Worm (Caenorhabditis elegans) whole organism, L4 larva: ENCODE measurements around the gene R107.5.

Experiments used
- D1046.2 ChIP-seq: fragments of 200-800 bp; sonication (Bioruptor generic); IDR thresholded peaks from 2 replicates; pipeline ENCODE4 v1.3.6; 2022; ENCODE audit warnings: missing genetic modification characterization, missing compliant biosample characterization
- F26F4.8 ChIP-seq: fragments of 200-800 bp; sonication (Bioruptor generic); conservative IDR thresholded peaks from 2 replicates; pipeline ENCODE4 v1.3.6; 2022; ENCODE audit warnings: missing genetic modification characterization, missing compliant biosample characterization
- F44E2.7 ChIP-seq: fragments of 200-800 bp; sonication (Bioruptor generic); IDR thresholded peaks from 2 replicates; pipeline ENCODE4 v2.1.2; 2022; ENCODE audit warnings: missing genetic modification characterization, missing compliant biosample characterization
- F49E8.2 ChIP-seq: sonication (generic microtip); optimal IDR thresholded peaks from 2 replicates; lab custom pipeline; 2016; ENCODE audit warnings: missing compliant biosample characterization, mild to moderate bottlenecking, missing genetic modification characterization, borderline replicate concordance
- R02D3.7 ChIP-seq: fragments of 150-350 bp; sonication (generic microtip); optimal IDR thresholded peaks from 3 replicates; lab custom pipeline; 2014; ENCODE audit warnings: missing biosample characterization, missing genetic modification characterization
- T20F7.1 ChIP-seq: fragments of 200-800 bp; sonication (Bioruptor generic); optimal IDR thresholded peaks from 2 replicates; lab custom pipeline; 2018; ENCODE audit warnings: mild to moderate bottlenecking, missing genetic modification characterization, missing compliant biosample characterization
- Y48G9A.11 ChIP-seq: fragments of 200-800 bp; sonication (Bioruptor generic); IDR thresholded peaks from 2 replicates; pipeline ENCODE4 v1.3.6; 2022; ENCODE audit warnings: missing genetic modification reagents, missing genetic modification characterization, missing compliant biosample characterization
- ZK337.2 ChIP-seq: fragments of 200-800 bp; sonication (Bioruptor generic); IDR thresholded peaks from 2 replicates; pipeline ENCODE4 v1.3.6; 2022; ENCODE audit warnings: missing genetic modification reagents, missing genetic modification characterization, missing compliant biosample characterization
- aha-1 ChIP-seq: fragments of 150-350 bp; peaks from one replicate; lab custom pipeline; 2014; ENCODE audit warnings: missing biosample characterization, missing genetic modification characterization
- aly-2 ChIP-seq: sonication (generic microtip); optimal IDR thresholded peaks from 2 replicates; lab custom pipeline; 2018; ENCODE audit warnings: missing biosample characterization, missing genetic modification characterization
- attf-4 ChIP-seq: sonication (generic microtip); optimal IDR thresholded peaks from 3 replicates; lab custom pipeline; 2017; ENCODE audit warnings: missing biosample characterization, missing genetic modification characterization
- ceh-20 ChIP-seq: fragments of 200-800 bp; sonication (Bioruptor generic); IDR thresholded peaks from 2 replicates; pipeline ENCODE4 v1.3.6; 2022; ENCODE audit warnings: missing genetic modification reagents, missing genetic modification characterization, missing compliant biosample characterization
- ctbp-1 ChIP-seq: fragments of 200-800 bp; sonication (Bioruptor generic); IDR thresholded peaks from 2 replicates; pipeline ENCODE4 v1.3.6; 2022; ENCODE audit warnings: missing genetic modification reagents, missing genetic modification characterization, missing compliant biosample characterization
- daf-12 ChIP-seq: fragments of 150-350 bp; optimal IDR thresholded peaks from 2 replicates; lab custom pipeline; 2014; ENCODE audit warnings: missing biosample characterization, missing genetic modification reagents, missing genetic modification characterization
- daf-19 ChIP-seq: fragments of 200-800 bp; sonication (Bioruptor generic); conservative IDR thresholded peaks from 2 replicates; pipeline ENCODE4 v1.3.6; 2022; ENCODE audit warnings: missing genetic modification characterization, missing compliant biosample characterization
- dmd-6 ChIP-seq: fragments of 200-800 bp; sonication (Bioruptor generic); IDR thresholded peaks from 2 replicates; pipeline ENCODE4 v1.3.6; 2022; ENCODE audit warnings: missing genetic modification reagents, missing genetic modification characterization, missing compliant biosample characterization
- dmd-8 ChIP-seq: fragments of 200-800 bp; sonication (Bioruptor generic); IDR thresholded peaks from 2 replicates; pipeline ENCODE4 v1.3.6; 2022; ENCODE audit warnings: missing genetic modification characterization, missing compliant biosample characterization
- dve-1 ChIP-seq: sonication (generic microtip); optimal IDR thresholded peaks from 2 replicates; lab custom pipeline; 2017; ENCODE audit warnings: antibody characterized with exemption, mild to moderate bottlenecking, missing genetic modification characterization, missing compliant biosample characterization; ENCODE audit not compliant: insufficient read depth
- egl-27 ChIP-seq: sonication (generic microtip); optimal IDR thresholded peaks from 3 replicates; lab custom pipeline; 2017; ENCODE audit warnings: missing biosample characterization, missing genetic modification reagents, missing genetic modification characterization
- fos-1 ChIP-seq: fragments of 150-350 bp; optimal IDR thresholded peaks from 2 replicates; lab custom pipeline; 2014; ENCODE audit warnings: missing biosample characterization, missing genetic modification characterization
- gei-8 ChIP-seq: fragments of 200-800 bp; sonication (Bioruptor generic); optimal IDR thresholded peaks from 2 replicates; lab custom pipeline; 2018; ENCODE audit warnings: mild to moderate bottlenecking, missing genetic modification characterization, missing compliant biosample characterization
- hmg-1.1 ChIP-seq: fragments of 200-800 bp; sonication (Bioruptor generic); IDR thresholded peaks from 2 replicates; pipeline ENCODE4 v1.3.6; 2022; ENCODE audit warnings: missing genetic modification reagents, missing genetic modification characterization, missing compliant biosample characterization
- lin-1 ChIP-seq: fragments of 200-800 bp; sonication (Bioruptor generic); IDR thresholded peaks from 2 replicates; pipeline ENCODE4 v1.3.6; 2022; ENCODE audit warnings: missing genetic modification reagents, missing genetic modification characterization, missing compliant biosample characterization
- lin-13 ChIP-seq: fragments of 150-350 bp; optimal IDR thresholded peaks from 2 replicates; lab custom pipeline; 2014; ENCODE audit warnings: missing biosample characterization, missing genetic modification reagents, missing genetic modification characterization
- lin-29 ChIP-seq: fragments of 200-800 bp; sonication (Bioruptor generic); IDR thresholded peaks from 2 replicates; pipeline ENCODE4 v1.3.6; 2022; ENCODE audit warnings: missing genetic modification reagents, missing genetic modification characterization, missing compliant biosample characterization
- lin-38 ChIP-seq: fragments of 200-800 bp; sonication (Bioruptor generic); IDR thresholded peaks from 2 replicates; pipeline ENCODE4 v1.3.6; 2022; ENCODE audit warnings: missing genetic modification reagents, missing genetic modification characterization, missing compliant biosample characterization
- lin-39 ChIP-seq: fragments of 150-350 bp; optimal IDR thresholded peaks from 2 replicates; lab custom pipeline; 2014; ENCODE audit warnings: missing biosample characterization, missing genetic modification reagents, missing genetic modification characterization
- lir-3 ChIP-seq: sonication (generic microtip); optimal IDR thresholded peaks from 2 replicates; lab custom pipeline; 2016; ENCODE audit warnings: mild to moderate bottlenecking, missing genetic modification characterization, missing compliant biosample characterization
- lsy-2 ChIP-seq, 2 experiments: fragments of 150-350 bp in 1 of 2; sonication (generic microtip) in 1 of 2; optimal IDR thresholded peaks; 2 replicates each; lab custom pipeline; 2014 to 2017; ENCODE audit warnings: missing biosample characterization in 2 of 2, missing genetic modification characterization in 2 of 2
- mep-1 ChIP-seq: fragments of 150-350 bp; sonication (generic microtip); optimal IDR thresholded peaks from 3 replicates; lab custom pipeline; 2014; ENCODE audit warnings: missing biosample characterization, missing genetic modification characterization
- mxl-2 ChIP-seq: fragments of 200-800 bp; sonication (Bioruptor generic); conservative IDR thresholded peaks from 2 replicates; pipeline ENCODE4 v1.3.6; 2022; ENCODE audit warnings: missing genetic modification reagents, missing genetic modification characterization, missing compliant biosample characterization
- nhr-102 ChIP-seq: sonication (generic microtip); optimal IDR thresholded peaks from 2 replicates; lab custom pipeline; 2016; ENCODE audit warnings: mild to moderate bottlenecking, missing genetic modification characterization, moderate library complexity, missing compliant biosample characterization
- nhr-11 ChIP-seq: fragments of 150-350 bp; optimal IDR thresholded peaks from 2 replicates; lab custom pipeline; 2014; ENCODE audit warnings: missing biosample characterization, missing genetic modification characterization
- nhr-237 ChIP-seq: sonication (generic microtip); optimal IDR thresholded peaks from 2 replicates; lab custom pipeline; 2017; ENCODE audit warnings: missing biosample characterization, missing genetic modification characterization
- nhr-25 ChIP-seq: sonication (generic microtip); optimal IDR thresholded peaks from 2 replicates; lab custom pipeline; 2017; ENCODE audit warnings: missing genetic modification characterization, mild to moderate bottlenecking, missing compliant biosample characterization, antibody characterized with exemption, moderate library complexity, borderline replicate concordance; ENCODE audit not compliant: insufficient read depth
- nhr-28 ChIP-seq: fragments of 150-350 bp; optimal IDR thresholded peaks from 2 replicates; lab custom pipeline; 2014; ENCODE audit warnings: missing biosample characterization, missing genetic modification characterization
- nhr-41 ChIP-seq: fragments of 200-800 bp; sonication (Bioruptor generic); IDR thresholded peaks from 2 replicates; pipeline ENCODE4 v1.3.6; 2022; ENCODE audit warnings: missing genetic modification reagents, missing genetic modification characterization, missing compliant biosample characterization
- nhr-6 ChIP-seq: fragments of 150-350 bp; optimal IDR thresholded peaks from 2 replicates; lab custom pipeline; 2014; ENCODE audit warnings: missing biosample characterization, missing genetic modification characterization
- nhr-77 ChIP-seq: fragments of 150-350 bp; optimal IDR thresholded peaks from 2 replicates; lab custom pipeline; 2014; ENCODE audit warnings: missing biosample characterization, missing genetic modification characterization
- php-3 ChIP-seq: fragments of 200-800 bp; sonication (Bioruptor generic); IDR thresholded peaks from 2 replicates; pipeline ENCODE4 v1.3.6; 2022; ENCODE audit warnings: missing genetic modification reagents, missing genetic modification characterization, missing compliant biosample characterization
- pqm-1 ChIP-seq: sonication (generic microtip); optimal IDR thresholded peaks from 2 replicates; lab custom pipeline; 2017; ENCODE audit warnings: missing biosample characterization, missing genetic modification characterization
- tag-97 ChIP-seq: fragments of 200-800 bp; sonication (Bioruptor generic); IDR thresholded peaks from 2 replicates; pipeline ENCODE4 v1.3.6; 2022; ENCODE audit warnings: missing genetic modification characterization, missing compliant biosample characterization
- unc-130 ChIP-seq: sonication (generic microtip); optimal IDR thresholded peaks from 2 replicates; lab custom pipeline; 2016; ENCODE audit warnings: missing genetic modification reagents, missing genetic modification characterization, missing compliant biosample characterization
- unc-39 ChIP-seq: sonication (generic microtip); optimal IDR thresholded peaks from 2 replicates; lab custom pipeline; 2017; ENCODE audit warnings: missing biosample characterization, missing genetic modification characterization
- unc-62 ChIP-seq, 3 experiments: fragments of 150-350 bp in 1 of 3; sonication (generic microtip); optimal IDR thresholded peaks in 2 of 3; peaks in 1 of 3; 1 replicate in 1 of 3; 2 replicates in 2 of 3; lab custom pipeline; 2014 to 2017; ENCODE audit warnings: missing biosample characterization in 3 of 3, missing genetic modification characterization in 3 of 3, missing genetic modification reagents in 3 of 3, missing genotype in 1 of 3
- vab-7 ChIP-seq: fragments of 200-800 bp; sonication (Bioruptor generic); IDR thresholded peaks from 2 replicates; pipeline ENCODE4 v1.3.6; 2022; ENCODE audit warnings: missing genetic modification reagents, missing genetic modification characterization, missing compliant biosample characterization
- zag-1 ChIP-seq: fragments of 150-350 bp; optimal IDR thresholded peaks from 2 replicates; lab custom pipeline; 2014; ENCODE audit warnings: missing biosample characterization, missing genetic modification characterization
- zfp-2 ChIP-seq: sonication (generic microtip); optimal IDR thresholded peaks from 2 replicates; lab custom pipeline; 2016; ENCODE audit warnings: mild to moderate bottlenecking, missing genetic modification characterization, missing compliant biosample characterization
- zip-11 ChIP-seq: fragments of 200-800 bp; sonication (Bioruptor generic); IDR thresholded peaks from 2 replicates; pipeline ENCODE4 v1.3.6; 2022; ENCODE audit warnings: missing genetic modification characterization, missing compliant biosample characterization
- zip-2 ChIP-seq: fragments of 150-350 bp; optimal IDR thresholded peaks from 2 replicates; lab custom pipeline; 2014; ENCODE audit warnings: missing biosample characterization, missing genetic modification characterization
- ztf-11 ChIP-seq: fragments of 150-350 bp; optimal IDR thresholded peaks from 2 replicates; lab custom pipeline; 2014; ENCODE audit warnings: missing biosample characterization, missing genetic modification characterization

R107.5 gene

DNA sequence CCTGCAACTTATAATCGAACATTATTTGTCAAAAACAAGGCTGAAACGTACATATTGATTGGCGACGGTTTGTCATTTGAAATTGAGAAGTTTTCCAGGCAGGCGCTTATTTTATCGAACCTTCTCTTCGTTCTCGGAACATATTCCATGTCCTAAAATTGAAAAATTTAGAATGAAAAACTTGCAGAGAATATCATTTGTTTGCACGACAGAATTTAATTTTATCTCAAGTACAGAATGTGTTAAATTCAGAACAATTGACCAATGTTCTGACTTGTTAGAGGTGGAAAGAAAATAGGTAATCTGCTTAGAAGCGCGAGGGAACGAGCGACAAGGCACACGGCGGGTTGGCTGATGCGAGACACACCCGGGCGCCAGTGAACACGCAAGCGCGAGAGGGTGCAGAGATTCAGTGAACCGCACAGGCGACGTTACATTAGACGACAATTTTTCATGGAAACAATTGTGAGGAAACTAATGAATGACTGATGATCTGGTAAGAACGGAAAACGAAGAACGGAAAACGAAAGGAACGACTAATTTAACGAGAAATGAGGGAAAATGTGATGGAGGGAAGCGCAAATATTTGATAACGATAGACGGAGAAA is 1.1 kb downstream of the R107.5 start:
- TF ChIP-seq zag-1 (no peak), dmd-6 (peak; percentile 55), lin-38 (GFP tag; lab: Robert Waterston, UW) (peak; percentile 40; the same call in 1 of the 2 replicates), ceh-20 (GFP tag; lab: Robert Waterston, UW) (no peak), ztf-11 (no peak), daf-19 (no peak), vab-7 (peak; percentile 24; the same call in 1 of the 2 replicates), dve-1 (tag; lab: Kevin White, UChicago) (peak; percentile 4), nhr-28 (tag; lab: Kevin White, UChicago) (peak; percentile 22), lir-3 (tag; lab: Kevin White, UChicago) (no peak), unc-62 (GFP tag; optimal IDR thresholded peaks at IDR 0.05 in 1 of 2; lab: Kevin White, UChicago) (peak in 1 of 2 experiments; percentile 97), unc-62 (tag; optimal IDR thresholded peaks at IDR 0.05; lab: Kevin White, UChicago) (no peak), F26F4.8 (0 out of 2 replicates have a peak, but pooled peaks have one; percentile 42), php-3 (GFP tag; lab: Robert Waterston, UW) (no peak; the same call in 1 of the 2 replicates), D1046.2 (GFP tag; lab: Robert Waterston, UW) (peak; percentile 73), zip-2 (tag; lab: Kevin White, UChicago) (no peak), unc-39 (no peak), egl-27 (no peak), nhr-102 (tag; lab: Kevin White, UChicago) (no peak), attf-4 (tag; lab: Kevin White, UChicago) (no peak), Y48G9A.11 (GFP tag; lab: Robert Waterston, UW) (peak; percentile 69), dmd-8 (0 out of 2 replicates have a peak, but pooled peaks have one; percentile 23), nhr-11 (tag; lab: Kevin White, UChicago) (peak; percentile 14), lin-1 (GFP tag; lab: Robert Waterston, UW) (peak; percentile 39), nhr-77 (tag; lab: Kevin White, UChicago) (no peak), ctbp-1 (GFP tag; lab: Robert Waterston, UW) (peak; percentile 78), nhr-6 (tag; lab: Kevin White, UChicago) (no peak), zip-11 (GFP tag; lab: Robert Waterston, UW) (peak; percentile 44; the same call in 1 of the 2 replicates), ZK337.2 (GFP tag; lab: Robert Waterston, UW) (no peak), aly-2 (no peak), fos-1 (no peak), hmg-1.1 (GFP tag; lab: Robert Waterston, UW) (peak; percentile 82), lsy-2 (tag; optimal IDR thresholded peaks at IDR 0.05; lab: Kevin White, UChicago) (no peak), pqm-1 (tag; lab: Kevin White, UChicago) (no peak), R02D3.7 (tag; lab: Kevin White, UChicago) (no peak), unc-130 (no peak), lin-13 (GFP tag; lab: Kevin White, UChicago) (peak; percentile 37), F44E2.7 (GFP tag; lab: Robert Waterston, UW) (no peak), tag-97 (GFP tag; lab: Robert Waterston, UW) (no peak), T20F7.1 (GFP tag; lab: Kevin White, UChicago) (peak; percentile 39), lin-29 (GFP tag; lab: Robert Waterston, UW) (no peak; the same call in 1 of the 2 replicates), zfp-2 (tag; lab: Kevin White, UChicago) (no peak), nhr-25 (no peak), lin-39 (no peak), gei-8 (GFP tag; lab: Kevin White, UChicago) (no peak), nhr-41 (GFP tag; lab: Robert Waterston, UW) (no peak), F49E8.2 (no peak), mep-1 (peak; percentile 54), mxl-2 (GFP tag; lab: Robert Waterston, UW) (no peak), daf-12 (tag; lab: Kevin White, UChicago) (no peak), aha-1 (tag; lab: Kevin White, UChicago) (peak; percentile 99), nhr-237 (tag; lab: Kevin White, UChicago) (no peak)
